Fruit fly (Drosophila melanogaster) whole organism, wandering third instar larva: ENCODE data around the gene Sgs3.

Source experiments
- CG9705 ChIP-seq: fragments of 200-800 bp; sonication (Bioruptor generic); optimal IDR thresholded peaks from 2 replicates; lab custom pipeline; 2018; ENCODE audit warnings: missing biosample characterization, mild to moderate bottlenecking, missing genetic modification characterization
- Hnf4 ChIP-seq: fragments of 200-800 bp; sonication (Bioruptor generic); optimal IDR thresholded peaks from 2 replicates; lab custom pipeline; 2016; ENCODE audit warnings: missing biosample characterization, mild to moderate bottlenecking, missing genetic modification characterization
- Hr78 ChIP-seq: fragments of >200 bp; optimal IDR thresholded peaks from 2 replicates; lab custom pipeline; 2017; ENCODE audit warnings: missing biosample characterization, missing genetic modification characterization
- Hr83 ChIP-seq: fragments of 200-300 bp; sonication (Bioruptor generic); optimal IDR thresholded peaks from 2 replicates; lab custom pipeline; 2016; ENCODE audit warnings: missing biosample characterization, mild to moderate bottlenecking, missing genetic modification characterization, moderate library complexity; ENCODE audit not compliant: poor library complexity, severe bottlenecking
- dl ChIP-seq, 2 experiments: fragments of 175-275, 200-275 bp in 1 of 2; fragments of 200-275 bp in 1 of 2; sonication (Bioruptor generic); optimal IDR thresholded peaks; lab custom pipeline; 2018; ENCODE audit warnings: mild to moderate bottlenecking in 2 of 2, missing biosample characterization in 2 of 2, missing genetic modification characterization in 2 of 2, moderate library complexity in 2 of 2; ENCODE audit not compliant: partially characterized antibody in 2 of 2, insufficient read depth in 1 of 2
- h ChIP-seq: fragments of 200-800 bp; sonication (Bioruptor generic); optimal IDR thresholded peaks from 3 replicates; lab custom pipeline; 2016; ENCODE audit warnings: missing biosample characterization, mild to moderate bottlenecking, missing genetic modification characterization
- tai ChIP-seq: sonication (Bioruptor generic); optimal IDR thresholded peaks from 2 replicates; lab custom pipeline; 2016; ENCODE audit warnings: missing biosample characterization, missing genetic modification characterization
- usp ChIP-seq: fragments of >200 bp; optimal IDR thresholded peaks from 2 replicates; lab custom pipeline; 2017; ENCODE audit warnings: missing biosample characterization, missing genetic modification characterization

DNA sequence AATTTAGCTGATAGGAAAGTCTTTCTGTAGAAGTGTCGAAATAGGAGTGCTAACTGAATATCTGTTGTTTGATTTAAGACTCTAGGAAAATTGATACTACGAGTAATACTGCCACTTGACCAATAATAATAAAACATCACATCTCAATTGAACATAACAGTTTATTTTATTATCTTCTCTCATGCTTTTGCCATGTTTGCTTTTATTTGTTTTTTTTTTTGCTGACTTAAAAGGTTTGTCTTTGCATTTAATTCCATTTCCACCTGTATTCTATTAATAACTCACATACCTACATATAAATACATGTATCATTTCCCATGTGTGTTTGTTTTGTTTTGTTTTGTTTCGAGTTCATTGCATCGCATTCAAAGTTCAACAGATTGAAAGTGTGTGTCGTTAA is 10.6 kb downstream of the Sgs3 start, which contains the start of the genes CG11714 and Fuca:
- TF ChIP-seq dl (GFP tag; optimal IDR thresholded peaks at IDR 0.05; lab: Kevin White, UChicago; ENCODE audit: insufficient read depth in 1 of 2, partially characterized antibody in 2 of 2) (no peak), tai (no peak), h (no peak), Hr78 (no peak), CG9705 (no peak), usp (no peak), Hr83 (GFP tag; lab: Kevin White, UChicago) (no peak), Hnf4 (GFP tag; lab: Kevin White, UChicago) (no peak)
